Fruit fly (Drosophila melanogaster) whole organism, prepupa: ENCODE results near the gene mAcon1.

Experiments
- CG10631 ChIP-seq: fragments of 200-800 bp; sonication (Bioruptor generic); optimal IDR thresholded peaks from 2 replicates; lab custom pipeline; 2016; ENCODE audit warnings: missing biosample characterization, missing genetic modification characterization
- CG10669 ChIP-seq: fragments of 200-800 bp; sonication (Bioruptor generic); optimal IDR thresholded peaks from 3 replicates; lab custom pipeline; 2018; ENCODE audit warnings: missing biosample characterization, mild to moderate bottlenecking, missing genetic modification characterization, moderate library complexity
- CG11902 ChIP-seq: fragments of 200-800 bp; sonication (Bioruptor generic); optimal IDR thresholded peaks from 3 replicates; lab custom pipeline; 2016; ENCODE audit warnings: missing biosample characterization, missing genetic modification characterization
- CG15336 ChIP-seq: fragments of 200-800 bp; sonication (Bioruptor generic); IDR thresholded peaks from 2 replicates; pipeline ENCODE4 v1.3.6; 2022; ENCODE audit warnings: missing biosample characterization, missing genetic modification characterization
- CG1621 ChIP-seq: fragments of 200-800 bp; sonication (Bioruptor generic); optimal IDR thresholded peaks from 3 replicates; lab custom pipeline; 2018; ENCODE audit warnings: missing biosample characterization, mild to moderate bottlenecking, missing genetic modification characterization
- CG16779 ChIP-seq: fragments of 200-800 bp; sonication (Bioruptor generic); optimal IDR thresholded peaks from 3 replicates; lab custom pipeline; 2017; ENCODE audit warnings: missing biosample characterization, mild to moderate bottlenecking, missing genetic modification characterization
- CG31627 ChIP-seq: fragments of 200-800 bp; sonication (Bioruptor generic); optimal IDR thresholded peaks from 3 replicates; lab custom pipeline; 2016; ENCODE audit warnings: missing biosample characterization, missing genetic modification characterization
- CG34406 ChIP-seq: fragments of 200-800 bp; sonication (Bioruptor generic); optimal IDR thresholded peaks from 3 replicates; lab custom pipeline; 2016; ENCODE audit warnings: missing biosample characterization, missing genetic modification characterization
- CG6163 ChIP-seq: fragments of 200-800 bp; sonication (Bioruptor generic); IDR thresholded peaks from 3 replicates; pipeline ENCODE4 v1.3.6; 2022; ENCODE audit warnings: missing biosample characterization, missing genetic modification characterization
- CG6276 ChIP-seq: fragments of 200-800 bp; sonication (Bioruptor generic); optimal IDR thresholded peaks from 2 replicates; lab custom pipeline; 2017; ENCODE audit warnings: missing biosample characterization, mild to moderate bottlenecking, missing genetic modification characterization
- CG6792 ChIP-seq: fragments of 200-800 bp; sonication (Bioruptor generic); optimal IDR thresholded peaks from 3 replicates; lab custom pipeline; 2016; ENCODE audit warnings: missing biosample characterization, missing genetic modification characterization
- CG6854 ChIP-seq: fragments of 200-800 bp; sonication (Bioruptor generic); optimal IDR thresholded peaks from 2 replicates; lab custom pipeline; 2017; ENCODE audit warnings: missing biosample characterization, mild to moderate bottlenecking, missing genetic modification characterization
- CG8119 ChIP-seq: fragments of 200-800 bp; sonication (Bioruptor generic); IDR thresholded peaks from 3 replicates; pipeline ENCODE4 v1.3.6; 2022; ENCODE audit warnings: missing biosample characterization, missing genetic modification characterization
- Eip75B ChIP-seq: fragments of 200-800 bp; sonication (Bioruptor generic); optimal IDR thresholded peaks from 3 replicates; lab custom pipeline; 2016; ENCODE audit warnings: missing biosample characterization, missing genetic modification characterization
- Ets21C ChIP-seq: fragments of 200-800 bp; sonication (Bioruptor generic); optimal IDR thresholded peaks from 3 replicates; lab custom pipeline; 2016; ENCODE audit warnings: missing biosample characterization, missing genetic modification characterization
- Ets96B ChIP-seq: fragments of 200-800 bp; optimal IDR thresholded peaks from 2 replicates; lab custom pipeline; 2019; ENCODE audit warnings: missing biosample characterization, mild to moderate bottlenecking, missing genetic modification characterization, moderate library complexity
- Hr38 ChIP-seq: sonication (Bioruptor generic); optimal IDR thresholded peaks from 2 replicates; lab custom pipeline; 2016; ENCODE audit warnings: missing biosample characterization, missing genetic modification characterization
- Hr39 ChIP-seq: fragments of 200-800 bp; sonication (Bioruptor generic); optimal IDR thresholded peaks from 2 replicates; lab custom pipeline; 2016; ENCODE audit warnings: missing biosample characterization, missing genetic modification characterization
- Hr4 ChIP-seq: fragments of 200-800 bp; sonication (Bioruptor generic); optimal IDR thresholded peaks from 3 replicates; lab custom pipeline; 2016; ENCODE audit warnings: missing biosample characterization, missing genetic modification characterization
- Lpt ChIP-seq: fragments of 200-800 bp; sonication (Bioruptor generic); optimal IDR thresholded peaks from 3 replicates; lab custom pipeline; 2016; ENCODE audit warnings: missing biosample characterization, missing genetic modification characterization
- Met ChIP-seq: fragments of 200-800 bp; sonication (Bioruptor generic); optimal IDR thresholded peaks from 3 replicates; lab custom pipeline; 2016; ENCODE audit warnings: missing biosample characterization, missing genetic modification characterization
- OdsH ChIP-seq: fragments of 200-800 bp; sonication (Bioruptor generic); optimal IDR thresholded peaks from 3 replicates; lab custom pipeline; 2016; ENCODE audit warnings: missing biosample characterization, missing genetic modification characterization
- Sox14 ChIP-seq: fragments of 200-800 bp; sonication (Bioruptor generic); optimal IDR thresholded peaks from 3 replicates; lab custom pipeline; 2016; ENCODE audit warnings: missing biosample characterization, missing genetic modification characterization
- Sox15 ChIP-seq: fragments of 200-800 bp; sonication (Bioruptor generic); optimal IDR thresholded peaks from 3 replicates; lab custom pipeline; 2016; ENCODE audit warnings: missing biosample characterization, missing genetic modification characterization
- achi ChIP-seq: fragments of 200-800 bp; sonication (Bioruptor generic); optimal IDR thresholded peaks from 3 replicates; lab custom pipeline; 2016; ENCODE audit warnings: missing biosample characterization, missing genetic modification characterization
- cyc ChIP-seq: fragments of 200-800 bp; sonication (Bioruptor generic); optimal IDR thresholded peaks from 3 replicates; lab custom pipeline; 2016; ENCODE audit warnings: missing biosample characterization, missing genetic modification characterization
- dsx ChIP-seq: fragments of 200-800 bp; optimal IDR thresholded peaks from 3 replicates; lab custom pipeline; 2019; ENCODE audit warnings: missing biosample characterization, mild to moderate bottlenecking, missing genetic modification characterization, moderate library complexity; ENCODE audit not compliant: poor library complexity, severe bottlenecking
- eg ChIP-seq: fragments of 200-800 bp; sonication (Bioruptor generic); IDR thresholded peaks from 3 replicates; pipeline ENCODE4 v1.3.6; 2022; ENCODE audit warnings: missing biosample characterization, missing genetic modification characterization
- esn ChIP-seq: fragments of 200-800 bp; sonication (Bioruptor generic); optimal IDR thresholded peaks from 2 replicates; lab custom pipeline; 2016; ENCODE audit warnings: missing biosample characterization, mild to moderate bottlenecking, missing genetic modification characterization, moderate library complexity
- fd59A ChIP-seq: fragments of 200-800 bp; sonication (Bioruptor generic); optimal IDR thresholded peaks from 2 replicates; lab custom pipeline; 2017; ENCODE audit warnings: missing biosample characterization, mild to moderate bottlenecking, missing genetic modification characterization, missing genetic modification reagents
- fd85E ChIP-seq: fragments of 200-800 bp; sonication (Bioruptor generic); optimal IDR thresholded peaks from 3 replicates; lab custom pipeline; 2016; ENCODE audit warnings: missing biosample characterization, missing genetic modification characterization
- net ChIP-seq: fragments of 200-800 bp; sonication (Bioruptor generic); optimal IDR thresholded peaks from 3 replicates; lab custom pipeline; 2016; ENCODE audit warnings: missing biosample characterization, missing genetic modification characterization
- pdm3 ChIP-seq: fragments of 200-800 bp; sonication (Bioruptor generic); optimal IDR thresholded peaks from 3 replicates; lab custom pipeline; 2016; ENCODE audit warnings: missing biosample characterization, missing genetic modification characterization
- salr ChIP-seq, 2 experiments: fragments of 200-800 bp; sonication (Bioruptor generic); optimal IDR thresholded peaks; 3 replicates each; lab custom pipeline; 2016 to 2018; ENCODE audit warnings: missing biosample characterization in 2 of 2, missing genetic modification characterization in 2 of 2, mild to moderate bottlenecking in 1 of 2
- spab ChIP-seq: fragments of 200-800 bp; sonication (Bioruptor generic); optimal IDR thresholded peaks from 2 replicates; lab custom pipeline; 2017; ENCODE audit warnings: missing biosample characterization, mild to moderate bottlenecking, missing genetic modification characterization, missing genetic modification reagents
- ss ChIP-seq, 2 experiments: fragments of 200-800 bp; sonication (Bioruptor generic); optimal IDR thresholded peaks; 2 replicates in 1 of 2; 3 replicates in 1 of 2; lab custom pipeline; 2017 to 2018; ENCODE audit warnings: mild to moderate bottlenecking in 2 of 2, missing biosample characterization in 2 of 2, missing genetic modification characterization in 2 of 2, moderate library complexity in 1 of 2
- svp ChIP-seq: fragments of 200-800 bp; sonication (Bioruptor generic); peaks from one replicate; lab custom pipeline; 2016; ENCODE audit warnings: missing biosample characterization, missing genetic modification characterization
- vri ChIP-seq: fragments of 200-800 bp; sonication (Bioruptor generic); optimal IDR thresholded peaks from 3 replicates; lab custom pipeline; 2016; ENCODE audit warnings: missing biosample characterization, mild to moderate bottlenecking, missing genetic modification characterization

Gene mAcon1

dm6 chr2L:21163311-21163842 lies 5.0 kb upstream of the mAcon1 start, which contains the start of gene Noc2 (continued):
- TF ChIP-seq CG6163 (GFP tag; lab: Robert Waterston, UW) (peak; percentile 37; the same call in 2 of the 3 replicates), ss (GFP tag; optimal IDR thresholded peaks at IDR 0.05; lab: Kevin White, UChicago) (no peak), CG34406 (GFP tag; lab: Kevin White, UChicago) (peak; percentile 41), Met (GFP tag; lab: Kevin White, UChicago) (peak; percentile 52), spab (GFP tag; lab: Kevin White, UChicago) (no peak), CG10631 (GFP tag; lab: Kevin White, UChicago) (peak; percentile 68), CG16779 (no peak), OdsH (peak; percentile 55), CG10669 (GFP tag; lab: Kevin White, UChicago) (peak; percentile 46), vri (GFP tag; lab: Kevin White, UChicago) (no peak), salr (GFP tag; optimal IDR thresholded peaks at IDR 0.05; lab: Kevin White, UChicago) (peak in 1 of 2 experiments; percentile 30), Sox14 (GFP tag; lab: Kevin White, UChicago) (peak; percentile 36), achi (peak; percentile 46), net (GFP tag; lab: Kevin White, UChicago) (peak; percentile 5), Ets96B (tag; lab: Kevin White, UChicago) (peak; percentile 21), Eip75B (peak; percentile 42), Hr39 (GFP tag; lab: Kevin White, UChicago) (peak; percentile 65), Hr4 (GFP tag; lab: Kevin White, UChicago) (peak; percentile 54), CG15336 (GFP tag; lab: Robert Waterston, UW) (no peak), CG8119 (GFP tag; lab: Robert Waterston, UW) (no peak), Hr38 (GFP tag; lab: Kevin White, UChicago) (no peak), dsx (no peak), fd85E (no peak), fd59A (GFP tag; lab: Kevin White, UChicago) (no peak), Sox15 (GFP tag; lab: Kevin White, UChicago) (peak; percentile 41)

DNA sequence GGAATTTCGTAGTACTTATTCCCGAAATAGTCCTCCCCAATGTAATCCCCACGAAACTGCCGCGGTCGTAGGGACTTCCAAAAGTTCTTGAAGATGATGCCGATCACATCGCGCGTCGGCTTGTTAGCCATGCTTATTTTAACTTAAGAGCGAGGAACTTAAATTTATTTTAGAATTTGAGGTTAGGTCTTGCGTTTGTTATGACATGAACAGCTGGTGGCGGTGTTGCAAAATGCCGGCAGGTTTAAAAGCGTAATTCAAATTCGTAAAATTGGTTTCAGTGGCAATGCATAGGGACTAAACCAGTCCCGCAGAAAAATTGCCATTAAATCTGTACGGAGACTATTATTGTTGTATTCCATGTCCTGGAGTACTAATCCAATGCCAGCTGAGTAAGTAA lies 1.9 kb upstream of the mAcon1 start:
- TF ChIP-seq CG6276 (GFP tag; lab: Kevin White, UChicago) (no peak), CG6854 (GFP tag; lab: Kevin White, UChicago) (no peak), eg (GFP tag; lab: Robert Waterston, UW) (no peak), CG11902 (GFP tag; lab: Kevin White, UChicago) (no peak), CG10631 (GFP tag; lab: Kevin White, UChicago) (no peak), cyc (peak; percentile 10), Lpt (no peak), Sox15 (GFP tag; lab: Kevin White, UChicago) (no peak), achi (peak; percentile 57), Sox14 (GFP tag; lab: Kevin White, UChicago) (peak; percentile 12), CG1621 (tag; lab: Kevin White, UChicago) (peak; percentile 4), esn (peak; percentile 30), CG31627 (GFP tag; lab: Kevin White, UChicago) (no peak), vri (GFP tag; lab: Kevin White, UChicago) (peak; percentile 67), fd59A (GFP tag; lab: Kevin White, UChicago) (no peak), Hr39 (GFP tag; lab: Kevin White, UChicago) (no peak)

- TF ChIP-seq Ets21C (GFP tag; lab: Kevin White, UChicago), result no peak
- peak; percentile 71 for TF ChIP-seq vri (GFP tag; lab: Kevin White, UChicago)
Observed at dm6 chr2L:21169160-21169624, 822 bp downstream of the mAcon1 start.

DNA sequence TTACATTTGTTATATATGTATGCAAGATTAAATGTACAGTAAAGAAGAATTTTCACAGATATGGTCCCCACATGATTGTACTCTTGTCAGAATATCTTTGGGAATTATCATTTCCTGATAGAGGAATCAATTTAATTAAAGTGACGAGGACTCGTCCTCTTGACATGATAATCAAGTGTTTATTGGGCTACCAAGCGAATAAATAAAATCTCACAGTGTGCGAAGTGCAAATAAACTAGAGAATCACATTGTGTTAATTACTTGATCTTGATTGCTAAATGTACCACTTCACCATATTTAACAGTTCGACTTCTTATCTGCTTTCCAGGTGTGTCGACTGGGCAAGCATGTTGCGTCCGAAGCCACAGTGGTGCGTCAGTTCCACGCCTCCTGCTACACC lies 1.5 kb downstream of the mAcon1 start:
- peak; percentile 69 for TF ChIP-seq svp (GFP tag; lab: Kevin White, UChicago)
- TF ChIP-seq CG6792, result no peak
- no peak for TF ChIP-seq eg (GFP tag; lab: Robert Waterston, UW)
- TF ChIP-seq esn, result no peak
- no peak for TF ChIP-seq CG6163 (GFP tag; lab: Robert Waterston, UW)
- no peak for TF ChIP-seq Hr38 (GFP tag; lab: Kevin White, UChicago)
- TF ChIP-seq pdm3 (GFP tag; lab: Kevin White, UChicago), result no peak
- TF ChIP-seq CG11902 (GFP tag; lab: Kevin White, UChicago), result no peak
